Worm (Caenorhabditis elegans): ENCODE measurements around the gene B0457.4.

B0457.4 gene

DNA sequence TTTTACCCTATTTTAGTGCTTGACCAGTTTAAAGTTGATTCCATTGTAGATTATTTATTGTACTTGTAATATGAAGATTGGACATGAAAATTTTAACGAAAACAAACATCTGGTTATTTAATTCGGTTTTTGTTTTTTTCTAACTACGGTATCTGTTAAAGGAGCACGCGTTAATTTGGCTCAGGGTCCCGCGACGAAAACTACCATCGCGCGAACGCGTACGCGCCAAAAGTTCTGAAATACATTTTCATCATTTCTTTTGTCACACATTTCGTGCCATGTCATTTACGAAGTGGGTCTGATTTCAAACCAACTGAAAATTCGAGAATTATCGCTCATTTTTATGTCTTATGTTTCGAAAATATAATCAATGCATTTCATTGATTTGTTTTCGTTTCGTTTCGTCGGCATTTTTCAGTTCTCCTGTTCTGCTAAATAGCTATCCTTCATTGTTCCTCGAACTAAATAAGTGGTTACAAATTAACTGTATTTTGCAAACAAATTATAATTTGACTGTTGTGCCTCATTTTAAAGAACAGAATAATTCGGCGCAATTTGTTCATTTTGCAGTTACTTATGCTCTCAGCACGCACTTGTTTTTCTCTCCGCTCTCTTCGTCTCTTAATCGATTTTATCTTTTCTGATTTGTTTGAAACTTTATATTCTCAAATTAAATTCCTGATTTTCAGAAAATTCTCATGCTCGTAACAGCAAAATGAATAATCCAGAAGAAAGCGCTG lies 22.0 kb upstream of the B0457.4 start, which contains the start of gene T21B10.3 (continued):
- TF ChIP-seq sdz-38 (tag; optimal IDR thresholded peaks at IDR 0.05) (no peak), lin-40 (tag; optimal IDR thresholded peaks at IDR 0.05) (peak; percentile 36), mes-4 (tag; optimal IDR thresholded peaks at IDR 0.05) (no peak), Y53G8AR.9 (GFP tag; conservative IDR thresholded peaks at IDR 0.05) (peak; percentile 96), let-607 (tag; optimal IDR thresholded peaks at IDR 0.05) (peak; percentile 25 to 35), egrh-3 (GFP tag; IDR thresholded peaks at IDR 0.05) (peak; percentile 31; the same call in 1 of the 2 replicates), Y67H2A.10 (GFP tag; conservative IDR thresholded peaks at IDR 0.05) (peak; percentile 62; the same call in 1 of the 2 replicates), F39B2.1 (GFP tag; IDR thresholded peaks at IDR 0.05) (0 out of 2 replicates have a peak, but pooled peaks have one; percentile 32), Y56A3A.18 (GFP tag; IDR thresholded peaks at IDR 0.05) (peak; percentile 90), chd-7 (tag; optimal IDR thresholded peaks at IDR 0.05) (no peak), F33H1.4 (GFP tag; IDR thresholded peaks at IDR 0.05) (peak; percentile 99), F57A8.1 (GFP tag; optimal IDR thresholded peaks at IDR 0.05) (no peak), attf-3 (GFP tag; conservative IDR thresholded peaks at IDR 0.05) (peak; percentile 55), snpc-3.4 (tag; optimal IDR thresholded peaks at IDR 0.05) (peak; percentile 93), lag-1 (GFP tag; IDR thresholded peaks at IDR 0.05) (no peak)

DNA sequence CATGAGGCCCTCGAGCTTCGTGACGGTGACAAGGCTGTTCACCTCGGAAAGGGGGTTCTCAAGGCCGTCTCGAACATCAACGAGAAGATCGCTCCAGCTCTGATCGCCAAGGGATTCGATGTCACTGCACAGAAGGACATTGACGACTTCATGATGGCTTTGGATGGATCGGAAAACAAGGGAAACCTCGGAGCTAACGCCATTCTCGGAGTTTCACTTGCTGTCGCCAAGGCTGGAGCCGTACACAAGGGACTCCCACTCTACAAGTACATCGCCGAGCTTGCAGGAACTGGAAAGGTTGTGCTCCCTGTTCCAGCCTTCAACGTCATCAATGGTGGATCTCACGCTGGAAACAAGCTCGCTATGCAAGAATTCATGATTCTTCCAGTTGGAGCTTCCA lies 20.6 kb upstream of the B0457.4 start:
- TF ChIP-seq hsf-1 (GFP tag; IDR thresholded peaks at IDR 0.05), result 0 out of 2 replicates have a peak, but pooled peaks have one; percentile 7
- no peak for TF ChIP-seq mxl-1 (tag; optimal IDR thresholded peaks at IDR 0.05)
- TF ChIP-seq egl-18 (GFP tag; IDR thresholded peaks at IDR 0.05), result 0 out of 2 replicates have a peak, but pooled peaks have one; percentile 6
- no peak for TF ChIP-seq nfya-2 (GFP tag; IDR thresholded peaks at IDR 0.05)
- 0 out of 2 replicates have a peak, but pooled peaks have one; percentile 3 for TF ChIP-seq Y53G8AR.9 (GFP tag; conservative IDR thresholded peaks at IDR 0.05)
- TF ChIP-seq ceh-27 (GFP tag; optimal IDR thresholded peaks at IDR 0.05), result no peak
- TF ChIP-seq K12H6.12 (tag; optimal IDR thresholded peaks at IDR 0.05), result no peak
- TF ChIP-seq ceh-40 (GFP tag; IDR thresholded peaks at IDR 0.05), result no peak
- no peak for TF ChIP-seq nfya-1 (tag; optimal IDR thresholded peaks at IDR 0.05; ENCODE audit: borderline replicate concordance, insufficient read depth)
- no peak for TF ChIP-seq F55B11.4 (tag; optimal IDR thresholded peaks at IDR 0.05; ENCODE audit: borderline replicate concordance, insufficient read depth)
- peak; percentile 54; the same call in 1 of the 2 replicates for TF ChIP-seq zfh-2 (GFP tag; conservative IDR thresholded peaks at IDR 0.05)
- TF ChIP-seq bed-1 (GFP tag; IDR thresholded peaks at IDR 0.05), result no peak

ce11 chrII:8931405-8932149 lies 19.7 kb upstream of the B0457.4 start:
- peak; percentile 19 for TF ChIP-seq ztf-18 (tag; optimal IDR thresholded peaks at IDR 0.05)
- TF ChIP-seq cebp-1 (GFP tag; IDR thresholded peaks at IDR 0.05), result no peak
- TF ChIP-seq cebp-1 (tag; optimal IDR thresholded peaks at IDR 0.05), result peak; percentile 41
- TF ChIP-seq hmg-1.2 (GFP tag; IDR thresholded peaks at IDR 0.05), result peak; percentile 44; the same call in 1 of the 2 replicates
- TF ChIP-seq ceh-100 (GFP tag; IDR thresholded peaks at IDR 0.05), result no peak
- TF ChIP-seq ets-4 (GFP tag; optimal IDR thresholded peaks at IDR 0.05), result no peak
- TF ChIP-seq mcd-1 (GFP tag; IDR thresholded peaks at IDR 0.05), result 0 out of 2 replicates have a peak, but pooled peaks have one; percentile 18
- TF ChIP-seq dpff-1 (tag; optimal IDR thresholded peaks at IDR 0.05), result no peak
- TF ChIP-seq snpc-4 (GFP tag; optimal IDR thresholded peaks at IDR 0.05), result no peak
- peak in 1 of 4 experiments; percentile 10 for TF ChIP-seq snpc-4 (tag; optimal IDR thresholded peaks at IDR 0.05)
- no peak for TF ChIP-seq snpc-1.3 (tag; optimal IDR thresholded peaks at IDR 0.05; ENCODE audit: insufficient read depth)
- no peak for TF ChIP-seq B0336.3 (GFP tag; IDR thresholded peaks at IDR 0.05)
- TF ChIP-seq lin-26 (GFP tag; IDR thresholded peaks at IDR 0.05), result no peak
- no peak for TF ChIP-seq ceh-79 (tag; optimal IDR thresholded peaks at IDR 0.05)
- peak in 1 of 2 experiments; percentile 19 for TF ChIP-seq let-607 (tag; optimal IDR thresholded peaks at IDR 0.05)
- no peak for TF ChIP-seq gei-17 (GFP tag; optimal IDR thresholded peaks at IDR 0.05)
- no peak for TF ChIP-seq nhr-27 (tag; optimal IDR thresholded peaks at IDR 0.05)
- TF ChIP-seq D2030.7 (GFP tag; IDR thresholded peaks at IDR 0.05), result no peak
- no peak for TF ChIP-seq ceh-40 (GFP tag; IDR thresholded peaks at IDR 0.05)
